Worm (Caenorhabditis elegans) whole organism, L1 larva: ENCODE results near the gene ceh-74.

ENCODE experiments used
- C16A3.4 ChIP-seq: fragments of 150-350 bp; optimal IDR thresholded peaks from 2 replicates; lab custom pipeline; 2014; ENCODE audit warnings: missing biosample characterization, missing genetic modification characterization
- Y116A8C.19 ChIP-seq: sonication (generic microtip); optimal IDR thresholded peaks from 2 replicates; lab custom pipeline; 2016; ENCODE audit warnings: missing compliant biosample characterization, missing genetic modification characterization, borderline replicate concordance
- alr-1 ChIP-seq: fragments of 200-800 bp; sonication (Bioruptor generic); optimal IDR thresholded peaks from 2 replicates; lab custom pipeline; 2018; ENCODE audit warnings: borderline replicate concordance, mild to moderate bottlenecking, missing genetic modification characterization, missing compliant biosample characterization
- aly-2 ChIP-seq: fragments of 150-350 bp; optimal IDR thresholded peaks from 2 replicates; lab custom pipeline; 2014; ENCODE audit warnings: missing biosample characterization, missing genetic modification characterization
- ceh-63 ChIP-seq: fragments of 200-800 bp; sonication (Bioruptor generic); optimal IDR thresholded peaks from 2 replicates; lab custom pipeline; 2018; ENCODE audit warnings: mild to moderate bottlenecking, missing genetic modification characterization, missing compliant biosample characterization
- ceh-88 ChIP-seq: fragments of 200-800 bp; sonication (Bioruptor generic); IDR thresholded peaks from 2 replicates; pipeline ENCODE4 v1.3.6; 2022; ENCODE audit warnings: missing genetic modification characterization, missing compliant biosample characterization
- dpl-1 ChIP-seq, 3 experiments: fragments of 150-350 bp in 2 of 3; sonication (generic microtip) in 1 of 3; optimal IDR thresholded peaks; 2 replicates each; lab custom pipeline; 2014 to 2017; ENCODE audit warnings: missing biosample characterization in 3 of 3, missing genetic modification characterization in 3 of 3, missing genetic modification reagents in 3 of 3
- efl-1 ChIP-seq, 4 experiments: fragments of 150-350 bp; optimal IDR thresholded peaks in 3 of 4; peaks in 1 of 4; 1 replicate in 1 of 4; 2 replicates in 3 of 4; lab custom pipeline; 2014; ENCODE audit warnings: missing biosample characterization in 2 of 4, missing genetic modification characterization in 2 of 4, missing genetic modification reagents in 2 of 4
- elt-2 ChIP-seq: sonication (generic microtip); optimal IDR thresholded peaks from 2 replicates; lab custom pipeline; 2016; ENCODE audit warnings: missing genetic modification characterization, mild to moderate bottlenecking, inconsistent platforms, missing compliant biosample characterization, missing genetic modification reagents
- ets-5 ChIP-seq: fragments of 200-800 bp; sonication (Bioruptor generic); IDR thresholded peaks from 2 replicates; pipeline ENCODE4 v1.3.6; 2022; ENCODE audit warnings: missing genetic modification characterization, missing compliant biosample characterization
- fkh-4 ChIP-seq: sonication (generic microtip); optimal IDR thresholded peaks from 2 replicates; lab custom pipeline; 2016; ENCODE audit warnings: missing compliant biosample characterization, missing genetic modification characterization, borderline replicate concordance
- fos-1 ChIP-seq: fragments of 150-350 bp; optimal IDR thresholded peaks from 2 replicates; lab custom pipeline; 2014; ENCODE audit warnings: missing biosample characterization, missing genetic modification characterization
- grh-1 ChIP-seq: fragments of 200-800 bp; sonication (Bioruptor generic); IDR thresholded peaks from 2 replicates; pipeline ENCODE4 v1.3.6; 2022; ENCODE audit warnings: missing genetic modification reagents, missing genetic modification characterization, missing compliant biosample characterization
- hlh-17 ChIP-seq: fragments of 200-800 bp; sonication (Bioruptor generic); optimal IDR thresholded peaks from 2 replicates; lab custom pipeline; 2018; ENCODE audit warnings: missing genetic modification characterization, mild to moderate bottlenecking, missing compliant biosample characterization, moderate library complexity, borderline replicate concordance
- lin-39 ChIP-seq: fragments of 150-350 bp; optimal IDR thresholded peaks from 2 replicates; lab custom pipeline; 2014; ENCODE audit warnings: missing biosample characterization, missing genetic modification reagents, missing genetic modification characterization
- lir-3 ChIP-seq: sonication (generic microtip); optimal IDR thresholded peaks from 2 replicates; lab custom pipeline; 2016; ENCODE audit warnings: mild to moderate bottlenecking, missing genetic modification characterization, moderate library complexity, missing compliant biosample characterization; ENCODE audit not compliant: poor library complexity
- lsy-2 ChIP-seq, 2 experiments: fragments of 150-350 bp; optimal IDR thresholded peaks; 2 replicates each; lab custom pipeline; 2014; ENCODE audit warnings: missing biosample characterization in 2 of 2, missing genetic modification characterization in 2 of 2
- mab-9 ChIP-seq: fragments of 200-800 bp; sonication (Bioruptor generic); IDR thresholded peaks from 2 replicates; pipeline ENCODE4 v1.3.6; 2022; ENCODE audit warnings: missing genetic modification reagents, missing genetic modification characterization, missing compliant biosample characterization
- nhr-12 ChIP-seq: sonication (generic microtip); optimal IDR thresholded peaks from 2 replicates; lab custom pipeline; 2017; ENCODE audit warnings: missing biosample characterization, missing genetic modification characterization
- nhr-19 ChIP-seq: fragments of 200-800 bp; sonication (Bioruptor generic); conservative IDR thresholded peaks from 2 replicates; pipeline ENCODE4 v1.3.6; 2022; ENCODE audit warnings: missing genetic modification characterization, missing compliant biosample characterization
- nhr-20 ChIP-seq: sonication (generic microtip); optimal IDR thresholded peaks from 2 replicates; lab custom pipeline; 2016; ENCODE audit warnings: mild to moderate bottlenecking, missing genetic modification characterization, missing compliant biosample characterization
- nhr-71 ChIP-seq: sonication (generic microtip); optimal IDR thresholded peaks from 2 replicates; lab custom pipeline; 2016; ENCODE audit warnings: mild to moderate bottlenecking, missing genetic modification characterization, moderate library complexity, missing compliant biosample characterization
- nhr-76 ChIP-seq: sonication (generic microtip); optimal IDR thresholded peaks from 2 replicates; lab custom pipeline; 2017; ENCODE audit warnings: missing biosample characterization, missing genetic modification characterization
- nhr-77 ChIP-seq: fragments of 150-350 bp; optimal IDR thresholded peaks from 2 replicates; lab custom pipeline; 2014; ENCODE audit warnings: missing biosample characterization, missing genetic modification characterization
- nhr-84 ChIP-seq: sonication (generic microtip); optimal IDR thresholded peaks from 2 replicates; lab custom pipeline; 2017; ENCODE audit warnings: missing biosample characterization, missing genetic modification characterization
- skn-1 ChIP-seq: fragments of 150-350 bp; optimal IDR thresholded peaks from 2 replicates; lab custom pipeline; 2014; ENCODE audit warnings: missing biosample characterization, missing genetic modification characterization
- snpc-4 ChIP-seq: fragments of 150-350 bp; optimal IDR thresholded peaks from 2 replicates; lab custom pipeline; 2014; ENCODE audit warnings: missing biosample characterization, missing genetic modification characterization
- sox-4 ChIP-seq: sonication (generic microtip); optimal IDR thresholded peaks from 2 replicates; lab custom pipeline; 2016; ENCODE audit warnings: missing genetic modification characterization, missing compliant biosample characterization
- tbx-2 ChIP-seq: sonication (generic microtip); optimal IDR thresholded peaks from 2 replicates; lab custom pipeline; 2016; ENCODE audit warnings: missing genetic modification characterization, missing compliant biosample characterization
- tlp-1 ChIP-seq: fragments of 150-350 bp; optimal IDR thresholded peaks from 2 replicates; lab custom pipeline; 2014; ENCODE audit warnings: missing biosample characterization, missing genetic modification characterization
- unc-98 ChIP-seq: fragments of 200-800 bp; sonication (Bioruptor generic); IDR thresholded peaks from 2 replicates; pipeline ENCODE4 v1.3.6; 2022; ENCODE audit warnings: missing genetic modification characterization, missing compliant biosample characterization
- xbp-1 ChIP-seq: sonication (generic microtip); optimal IDR thresholded peaks from 2 replicates; lab custom pipeline; 2016; ENCODE audit warnings: missing genetic modification characterization, missing compliant biosample characterization
- zag-1 ChIP-seq: fragments of 150-350 bp; optimal IDR thresholded peaks from 2 replicates; lab custom pipeline; 2014; ENCODE audit warnings: missing biosample characterization, missing genetic modification characterization
- ztf-11 ChIP-seq, 2 experiments: sonication (generic microtip); optimal IDR thresholded peaks; 2 replicates each; lab custom pipeline; 2016 to 2017; ENCODE audit warnings: missing genetic modification characterization in 2 of 2, missing biosample characterization in 1 of 2, missing compliant biosample characterization in 1 of 2

The ceh-74 gene

DNA sequence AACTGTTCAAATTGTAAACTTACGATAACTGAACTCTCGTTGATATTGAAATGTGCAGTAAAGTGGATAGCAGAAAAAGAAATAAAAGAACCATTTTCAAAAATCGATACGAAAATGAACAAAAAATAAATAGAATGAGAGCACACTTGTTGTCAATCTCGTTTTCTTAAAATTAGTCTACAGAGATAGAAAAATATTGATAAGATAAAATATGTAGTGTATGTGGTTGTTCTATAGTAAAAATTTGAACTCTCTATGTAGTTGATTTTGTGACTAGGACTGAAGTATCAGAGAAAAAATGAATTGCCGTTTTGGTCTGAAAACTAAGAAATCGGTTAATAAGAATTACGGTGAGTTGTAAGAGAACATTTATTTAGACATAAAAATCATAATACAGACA, 6.6 kb upstream of the ceh-74 start, which contains the start of gene cest-2.1:
Gene cest-2.1, minus strand, starts transcription at position 198 of the 400 bp plus-strand sequence.
- no peak for TF ChIP-seq xbp-1
- no peak for TF ChIP-seq lir-3 (tag; lab: Kevin White, UChicago)
- TF ChIP-seq ets-5, result no peak
- no peak for TF ChIP-seq snpc-4 (tag; lab: Kevin White, UChicago)
- TF ChIP-seq grh-1 (GFP tag; lab: Robert Waterston, UW), result no peak
- TF ChIP-seq ztf-11 (tag; optimal IDR thresholded peaks at IDR 0.05; lab: Kevin White, UChicago), result no peak
- no peak for TF ChIP-seq sox-4 (tag; lab: Kevin White, UChicago)
- no peak for TF ChIP-seq fkh-4 (tag; lab: Kevin White, UChicago)
- TF ChIP-seq nhr-19 (GFP tag; lab: Robert Waterston, UW), result no peak
- no peak for TF ChIP-seq lsy-2 (tag; optimal IDR thresholded peaks at IDR 0.05; lab: Kevin White, UChicago)
- no peak for TF ChIP-seq ceh-63 (GFP tag; lab: Kevin White, UChicago)
- no peak for TF ChIP-seq nhr-20 (tag; lab: Kevin White, UChicago)
- TF ChIP-seq C16A3.4 (tag; lab: Kevin White, UChicago), result no peak
- no peak for TF ChIP-seq dpl-1 (GFP tag; optimal IDR thresholded peaks at IDR 0.05; lab: Kevin White, UChicago)
- no peak for TF ChIP-seq skn-1 (tag; lab: Kevin White, UChicago)

DNA sequence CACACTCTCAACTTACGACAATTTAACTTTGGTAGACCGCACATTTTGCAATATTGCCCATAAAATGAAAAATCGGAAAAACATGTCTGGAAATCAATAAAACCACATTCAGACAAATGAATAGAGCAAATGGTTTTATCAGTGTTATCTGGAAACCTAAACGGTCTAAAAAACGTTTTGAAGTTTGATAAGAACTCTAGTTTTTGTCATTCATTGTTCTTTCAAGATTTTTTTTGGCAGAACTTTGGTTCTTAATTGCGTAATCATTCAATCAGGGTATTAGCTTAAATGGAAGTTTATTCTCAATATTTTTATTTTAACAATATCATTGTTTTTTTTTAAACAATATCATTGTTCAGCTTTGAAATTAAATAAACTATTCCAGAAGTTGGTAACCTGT, 2.7 kb upstream of the ceh-74 start, which contains the start of gene cest-2.2:
Gene cest-2.2, minus strand, starts transcription at position 140 of the 400 bp plus-strand sequence.
- no peak for TF ChIP-seq tlp-1 (tag; lab: Kevin White, UChicago)
- no peak for TF ChIP-seq ceh-88 (GFP tag; lab: Robert Waterston, UW)
- TF ChIP-seq elt-2 (tag; lab: Kevin White, UChicago), result peak; percentile 21

DNA sequence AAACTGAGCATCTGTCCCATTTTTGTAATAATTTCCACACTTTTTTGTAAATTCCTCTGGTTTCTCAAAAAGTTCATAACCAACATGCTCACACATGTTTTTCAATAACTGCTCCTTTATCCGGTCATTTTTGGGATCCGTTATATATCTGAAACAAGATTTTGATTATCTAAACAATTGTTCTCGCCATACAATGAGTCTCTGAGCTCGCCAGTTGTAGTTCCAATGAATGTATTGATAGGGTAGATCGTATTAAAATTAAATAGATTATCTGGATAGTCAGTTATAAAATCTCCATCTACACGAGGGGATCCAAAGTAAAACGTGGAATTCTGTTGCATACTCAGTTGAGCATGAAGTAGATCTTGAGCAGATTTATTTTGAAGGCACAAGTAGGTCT, 1.3 kb upstream of the ceh-74 start:
- no peak for TF ChIP-seq zag-1 (tag; lab: Kevin White, UChicago)

DNA sequence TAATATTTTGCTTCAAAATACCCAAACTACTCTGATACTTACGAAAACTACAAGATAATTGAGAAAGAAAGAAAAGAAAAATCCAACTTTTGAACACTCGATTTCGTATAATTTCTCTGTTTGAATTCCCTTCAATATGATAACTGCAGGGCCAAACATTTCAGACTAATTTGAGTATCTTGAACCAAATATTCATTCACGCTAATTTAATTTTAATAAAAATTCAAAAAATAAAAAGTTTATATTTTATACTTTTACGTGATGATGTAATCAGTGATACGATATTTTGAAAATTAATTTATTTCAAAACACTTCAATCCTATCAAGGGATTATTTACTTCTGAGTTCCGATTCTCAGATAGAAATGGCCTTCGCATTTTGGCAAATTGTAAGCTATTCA, 2.1 kb downstream of the ceh-74 start, which contains the start of gene ZC376.8:
Gene ZC376.8, plus strand, starts transcription at position 301 of the 400 bp plus-strand sequence.
- TF ChIP-seq nhr-77 (no peak), C16A3.4 (tag; lab: Kevin White, UChicago) (no peak), tbx-2 (tag; lab: Kevin White, UChicago) (no peak), Y116A8C.19 (tag; lab: Kevin White, UChicago) (no peak), lsy-2 (tag; optimal IDR thresholded peaks at IDR 0.05; lab: Kevin White, UChicago) (no peak), nhr-84 (tag; lab: Kevin White, UChicago) (no peak), tlp-1 (tag; lab: Kevin White, UChicago) (no peak), nhr-19 (GFP tag; lab: Robert Waterston, UW) (no peak), skn-1 (tag; lab: Kevin White, UChicago) (no peak), alr-1 (tag; lab: Kevin White, UChicago) (no peak), nhr-12 (tag; lab: Kevin White, UChicago) (no peak), aly-2 (tag; lab: Kevin White, UChicago) (no peak), fos-1 (tag; lab: Kevin White, UChicago) (no peak), unc-98 (GFP tag; lab: Robert Waterston, UW) (no peak), nhr-71 (tag; lab: Kevin White, UChicago) (no peak), nhr-76 (tag; lab: Kevin White, UChicago) (no peak), hlh-17 (no peak), mab-9 (GFP tag; lab: Robert Waterston, UW) (no peak)

DNA sequence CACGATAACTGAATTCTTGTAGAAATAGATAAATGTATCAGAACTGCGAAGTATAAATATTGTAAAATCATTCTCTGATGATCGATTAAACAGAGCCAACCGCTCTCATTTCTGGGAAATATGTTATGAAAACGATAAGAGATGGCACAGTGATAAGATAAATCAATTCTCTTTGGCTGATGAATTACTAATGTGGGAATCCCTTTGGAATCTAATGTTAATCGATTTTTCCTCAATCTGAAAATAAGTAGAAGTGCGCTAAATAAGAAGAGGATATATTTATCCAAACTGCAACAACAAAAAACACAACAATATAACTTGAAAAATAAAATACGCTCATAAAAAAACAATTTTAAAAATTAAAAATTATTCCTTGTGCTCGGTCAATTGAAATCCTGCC, 5.0 kb downstream of the ceh-74 start, which contains the start of gene cest-2.3:
Gene cest-2.3, minus strand, starts transcription at position 101 of the 400 bp plus-strand sequence.
- no peak for TF ChIP-seq efl-1 (optimal IDR thresholded peaks at IDR 0.05; lab: Kevin White, UChicago)
- peak in 1 of 2 experiments; percentile 85 for TF ChIP-seq efl-1 (GFP tag; optimal IDR thresholded peaks at IDR 0.05 in 1 of 2; lab: Kevin White, UChicago)
- TF ChIP-seq lin-39 (tag; lab: Kevin White, UChicago), result no peak
